Fruit fly (Drosophila melanogaster): ENCODE data around the gene CG43054.

DNA sequence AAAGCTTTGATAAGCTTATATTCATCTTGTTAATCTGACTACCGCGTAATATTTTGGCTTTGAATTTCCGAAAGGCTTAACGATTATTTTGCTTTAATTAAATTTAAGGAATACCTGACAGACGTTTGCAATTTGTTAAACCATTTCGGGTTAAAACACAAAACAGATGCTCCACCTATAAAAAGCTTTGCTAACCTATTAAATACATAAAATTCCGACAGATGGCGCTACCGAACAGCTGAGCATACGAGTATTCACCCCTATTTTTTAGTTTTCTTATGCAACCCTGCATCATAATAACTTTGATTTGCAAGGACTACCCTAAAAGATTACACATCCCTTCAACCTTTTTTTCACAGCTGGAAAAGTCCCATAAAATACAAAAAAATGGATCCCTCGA lies 37.8 kb upstream of the CG43054 start:
- TF ChIP-seq psq (optimal IDR thresholded peaks at IDR 0.05) = no peak
- no peak for TF ChIP-seq pan (optimal IDR thresholded peaks at IDR 0.05)

Measured in whole organism.